Worm (Caenorhabditis elegans) whole organism, L1 larva: ENCODE data around the gene C35A5.10.

ENCODE experiments used
- ceh-88 ChIP-seq: fragments of 200-800 bp; sonication (Bioruptor generic); IDR thresholded peaks from 2 replicates; pipeline ENCODE4 v1.3.6; 2022; ENCODE audit warnings: missing genetic modification characterization, missing compliant biosample characterization
- isw-1 ChIP-seq: fragments of 200-800 bp; sonication (Bioruptor generic); IDR thresholded peaks from 2 replicates; pipeline ENCODE4 v1.3.6; 2022; ENCODE audit warnings: missing genetic modification characterization, missing compliant biosample characterization
- jun-1 ChIP-seq: fragments of 150-350 bp; optimal IDR thresholded peaks from 2 replicates; lab custom pipeline; 2014; ENCODE audit warnings: missing biosample characterization, missing genetic modification reagents, missing genetic modification characterization
- lin-13 ChIP-seq: fragments of 150-350 bp; optimal IDR thresholded peaks from 2 replicates; lab custom pipeline; 2014; ENCODE audit warnings: missing biosample characterization, missing genetic modification reagents, missing genetic modification characterization
- mdl-1 ChIP-seq, 2 experiments: fragments of 150-350 bp; optimal IDR thresholded peaks; 2 replicates each; lab custom pipeline; 2014 to 2017; ENCODE audit warnings: missing biosample characterization in 2 of 2, missing genetic modification characterization in 2 of 2, inconsistent platforms in 1 of 2
- mep-1 ChIP-seq: fragments of 150-350 bp; optimal IDR thresholded peaks from 2 replicates; lab custom pipeline; 2014; ENCODE audit warnings: missing biosample characterization, missing genetic modification characterization
- skn-1 ChIP-seq: fragments of 150-350 bp; optimal IDR thresholded peaks from 2 replicates; lab custom pipeline; 2014; ENCODE audit warnings: missing biosample characterization, missing genetic modification characterization
- snpc-4 ChIP-seq: fragments of 150-350 bp; optimal IDR thresholded peaks from 2 replicates; lab custom pipeline; 2014; ENCODE audit warnings: missing biosample characterization, missing genetic modification characterization
- unc-62 ChIP-seq: fragments of 150-350 bp; optimal IDR thresholded peaks from 2 replicates; lab custom pipeline; 2014; ENCODE audit warnings: missing biosample characterization, missing genetic modification reagents, missing genetic modification characterization
- ztf-11 ChIP-seq, 2 experiments: sonication (generic microtip); optimal IDR thresholded peaks; 2 replicates each; lab custom pipeline; 2016 to 2017; ENCODE audit warnings: missing genetic modification characterization in 2 of 2, missing biosample characterization in 1 of 2, missing compliant biosample characterization in 1 of 2

ce11 chrV:10546749-10547148 lies 42.8 kb downstream of the C35A5.10 start, which contains the start of gene F25D1.5:
- TF ChIP-seq snpc-4 (no peak), mep-1 (tag; lab: Kevin White, UChicago) (no peak), mdl-1 (tag; optimal IDR thresholded peaks at IDR 0.05; lab: Kevin White, UChicago) (no peak), lin-13 (GFP tag; lab: Kevin White, UChicago) (no peak), ztf-11 (tag; optimal IDR thresholded peaks at IDR 0.05; lab: Kevin White, UChicago) (no peak), skn-1 (tag; lab: Kevin White, UChicago) (no peak), jun-1 (tag; lab: Kevin White, UChicago) (no peak), ceh-88 (GFP tag; lab: Robert Waterston, UW) (no peak), unc-62 (GFP tag; lab: Kevin White, UChicago) (no peak), isw-1 (GFP tag; lab: Robert Waterston, UW) (no peak)
